Worm (Caenorhabditis elegans) whole organism, mixed stage, embryonic: Measurements from ENCODE around the gene hpo-39.

Experiments
- ces-1 ChIP-seq: fragments of 150-350 bp; optimal IDR thresholded peaks from 2 replicates; lab custom pipeline; 2014; ENCODE audit warnings: missing biosample characterization, missing genetic modification reagents, missing genetic modification characterization
- elt-1 ChIP-seq: sonication (generic microtip); optimal IDR thresholded peaks from 2 replicates; lab custom pipeline; 2017; ENCODE audit warnings: missing genetic modification characterization, mild to moderate bottlenecking, missing compliant biosample characterization, antibody characterized with exemption, moderate library complexity, borderline replicate concordance; ENCODE audit not compliant: insufficient read depth
- elt-3 ChIP-seq: fragments of 150-350 bp; optimal IDR thresholded peaks from 2 replicates; lab custom pipeline; 2014; ENCODE audit warnings: missing biosample characterization, missing genetic modification characterization
- flh-1 ChIP-seq: fragments of 200-800 bp; sonication (Bioruptor generic); optimal IDR thresholded peaks from 2 replicates; lab custom pipeline; 2018; ENCODE audit warnings: mild to moderate bottlenecking, missing genetic modification characterization, moderate library complexity, missing compliant biosample characterization
- ham-2 ChIP-seq: fragments of 200-800 bp; sonication (Bioruptor generic); optimal IDR thresholded peaks from 2 replicates; lab custom pipeline; 2018; ENCODE audit warnings: mild to moderate bottlenecking, missing genetic modification characterization, missing compliant biosample characterization
- lin-13 ChIP-seq: fragments of 150-350 bp; optimal IDR thresholded peaks from 2 replicates; lab custom pipeline; 2014; ENCODE audit warnings: missing biosample characterization, missing genetic modification characterization
- lin-32 ChIP-seq: fragments of 200-800 bp; sonication (Bioruptor generic); optimal IDR thresholded peaks from 2 replicates; lab custom pipeline; 2018; ENCODE audit warnings: mild to moderate bottlenecking, missing genetic modification characterization, missing compliant biosample characterization
- nhr-237 ChIP-seq: fragments of 150-350 bp; optimal IDR thresholded peaks from 2 replicates; lab custom pipeline; 2014; ENCODE audit warnings: missing biosample characterization, missing genetic modification characterization
- unc-62 ChIP-seq: fragments of 150-350 bp; optimal IDR thresholded peaks from 2 replicates; lab custom pipeline; 2014; ENCODE audit warnings: missing biosample characterization, missing genetic modification reagents, missing genetic modification characterization
- ztf-11 ChIP-seq: fragments of 150-350 bp; optimal IDR thresholded peaks from 2 replicates; lab custom pipeline; 2014; ENCODE audit warnings: missing biosample characterization, missing genetic modification characterization

ce11 chrV:4527934-4528333 lies 45.8 kb downstream of the hpo-39 start:
- TF ChIP-seq elt-3 (tag; lab: Kevin White, UChicago) (no peak), ztf-11 (no peak), unc-62 (GFP tag; lab: Kevin White, UChicago) (no peak), flh-1 (GFP tag; lab: Kevin White, UChicago) (no peak), elt-1 (tag; lab: Kevin White, UChicago) (no peak), lin-13 (tag; lab: Kevin White, UChicago) (no peak), ces-1 (GFP tag; lab: Kevin White, UChicago) (no peak), ham-2 (GFP tag; lab: Kevin White, UChicago) (no peak), lin-32 (GFP tag; lab: Kevin White, UChicago) (no peak), nhr-237 (tag; lab: Kevin White, UChicago) (no peak)
